Worm (Caenorhabditis elegans): Measurements from ENCODE around the gene ceh-83.

DNA sequence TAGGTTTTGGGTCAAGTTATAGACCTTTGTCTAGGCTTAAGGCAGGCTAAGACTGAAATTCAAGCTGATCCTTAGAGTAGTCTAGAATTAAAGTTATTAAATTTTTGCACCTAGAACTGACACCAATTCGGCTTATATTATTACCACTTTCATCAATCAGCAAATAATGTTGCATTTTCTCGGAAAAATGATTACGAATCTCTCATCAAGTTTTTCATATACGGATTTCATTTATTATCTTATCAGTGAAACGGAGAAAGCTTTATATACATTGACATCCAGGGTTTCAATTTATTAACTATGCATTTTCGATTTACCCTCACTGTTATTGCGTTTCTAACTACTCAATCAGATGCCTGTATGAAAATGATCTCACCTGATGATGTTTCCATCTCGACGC is 4.9 kb upstream of the ceh-83 start, which contains the start of gene K07G6.1:
- TF ChIP-seq ceh-19 (GFP tag; optimal IDR thresholded peaks at IDR 0.05) (no peak), lim-6 (tag; optimal IDR thresholded peaks at IDR 0.05) (no peak), gmeb-2 (tag; optimal IDR thresholded peaks at IDR 0.05) (no peak)
